Fruit fly (Drosophila melanogaster) whole organism, embryonic: ENCODE data around the gene CG13984.

Source experiments
- Adf1 ChIP-seq: fragments of 200-800 bp; sonication (Bioruptor generic); IDR thresholded peaks from 2 replicates; pipeline ENCODE4 v1.3.6; 2022; ENCODE audit warnings: missing biosample characterization, missing genetic modification characterization
- Blimp-1 ChIP-seq: fragments of 200-800 bp; sonication (Bioruptor generic); optimal IDR thresholded peaks from 3 replicates; lab custom pipeline; 2018; ENCODE audit warnings: missing biosample characterization, missing genetic modification characterization, mild to moderate bottlenecking, moderate library complexity, missing genetic modification reagents
- Bteb2 ChIP-seq: fragments of 200-800 bp; sonication (Bioruptor generic); optimal IDR thresholded peaks from 2 replicates; lab custom pipeline; 2016; ENCODE audit warnings: missing biosample characterization, missing genetic modification characterization
- CG11723 ChIP-seq: fragments of 200-800 bp; sonication (Bioruptor generic); optimal IDR thresholded peaks from 2 replicates; lab custom pipeline; 2017; ENCODE audit warnings: missing biosample characterization, mild to moderate bottlenecking, missing genetic modification characterization
- CG13624 ChIP-seq: fragments of 200-800 bp; sonication (Bioruptor generic); optimal IDR thresholded peaks from 2 replicates; lab custom pipeline; 2016; ENCODE audit warnings: missing biosample characterization, missing genetic modification characterization
- CG17612 ChIP-seq: fragments of 200-800 bp; sonication (Bioruptor generic); IDR thresholded peaks from 2 replicates; pipeline ENCODE4 v1.3.6; 2022; ENCODE audit warnings: missing biosample characterization, missing genetic modification characterization
- CG18011 ChIP-seq: fragments of 200-800 bp; sonication (Bioruptor generic); optimal IDR thresholded peaks from 2 replicates; lab custom pipeline; 2017; ENCODE audit warnings: missing biosample characterization, missing genetic modification characterization, mild to moderate bottlenecking, moderate library complexity, missing genotype
- CG18619 ChIP-seq: fragments of 200-800 bp; sonication (Bioruptor generic); optimal IDR thresholded peaks from 3 replicates; lab custom pipeline; 2017; ENCODE audit warnings: missing biosample characterization, mild to moderate bottlenecking, missing genetic modification characterization
- CG2875 ChIP-seq: fragments of 200-800 bp; sonication (Bioruptor generic); optimal IDR thresholded peaks from 2 replicates; lab custom pipeline; 2017; ENCODE audit warnings: missing biosample characterization, mild to moderate bottlenecking, missing genetic modification characterization, missing genetic modification reagents
- CG3065 ChIP-seq: fragments of 200-800 bp; sonication (Bioruptor generic); optimal IDR thresholded peaks from 2 replicates; lab custom pipeline; 2016; ENCODE audit warnings: missing biosample characterization, missing genetic modification characterization
- CG32532 ChIP-seq: fragments of 200-800 bp; sonication (Bioruptor generic); IDR thresholded peaks from 2 replicates; pipeline ENCODE4 v1.3.6; 2022; ENCODE audit warnings: missing biosample characterization, missing genetic modification characterization
- CG43689 ChIP-seq: fragments of 200-800 bp; sonication (Bioruptor generic); IDR thresholded peaks from 2 replicates; pipeline ENCODE4 v1.3.6; 2022; ENCODE audit warnings: missing biosample characterization, missing genetic modification characterization
- D ChIP-seq, 2 experiments: fragments of 200-800 bp in 1 of 2; fragments of >200 bp in 1 of 2; sonication (Bioruptor generic) in 1 of 2; optimal IDR thresholded peaks; 2 replicates in 1 of 2; 3 replicates in 1 of 2; lab custom pipeline; 2017; ENCODE audit warnings: mild to moderate bottlenecking in 1 of 2, missing biosample characterization in 1 of 2, missing genetic modification characterization in 1 of 2, missing genetic modification reagents in 1 of 2
- Eip74EF ChIP-seq, 2 experiments: fragments of 200-800 bp in 1 of 2; fragments of >200 bp in 1 of 2; sonication (Bioruptor generic) in 1 of 2; optimal IDR thresholded peaks; 2 replicates each; lab custom pipeline; 2017 to 2019; ENCODE audit warnings: missing biosample characterization in 2 of 2, missing genetic modification characterization in 2 of 2, mild to moderate bottlenecking in 1 of 2, moderate library complexity in 1 of 2
- Fer2 ChIP-seq: fragments of 200-800 bp; sonication (Bioruptor generic); optimal IDR thresholded peaks from 2 replicates; lab custom pipeline; 2018; ENCODE audit warnings: missing biosample characterization, mild to moderate bottlenecking, missing genetic modification characterization, moderate library complexity
- Hmr ChIP-seq: fragments of 200-800 bp; sonication (Bioruptor generic); optimal IDR thresholded peaks from 3 replicates; lab custom pipeline; 2017; ENCODE audit warnings: mild to moderate bottlenecking, missing biosample characterization, missing genetic modification reagents, missing genetic modification characterization
- Hr51 ChIP-seq, 2 experiments: fragments of 200-800 bp; sonication (Bioruptor generic); optimal IDR thresholded peaks; 2 replicates in 1 of 2; 3 replicates in 1 of 2; lab custom pipeline; 2016 to 2018; ENCODE audit warnings: missing biosample characterization in 2 of 2, missing genetic modification characterization in 2 of 2, mild to moderate bottlenecking in 1 of 2, moderate library complexity in 1 of 2
- Jarid2 ChIP-seq: fragments of 200-800 bp; sonication (Bioruptor generic); optimal IDR thresholded peaks from 3 replicates; lab custom pipeline; 2017; ENCODE audit warnings: mild to moderate bottlenecking, missing biosample characterization, missing genetic modification reagents, missing genetic modification characterization
- MBD-R2 ChIP-seq: fragments of 200-800 bp; sonication (Bioruptor generic); IDR thresholded peaks from 2 replicates; pipeline ENCODE4 v1.3.6; 2022; ENCODE audit warnings: missing biosample characterization, missing genetic modification characterization
- NK7.1 ChIP-seq: fragments of 200-800 bp; sonication (Bioruptor generic); optimal IDR thresholded peaks from 3 replicates; lab custom pipeline; 2016; ENCODE audit warnings: missing biosample characterization, missing genetic modification characterization
- Nf-YC ChIP-seq: fragments of 200-800 bp; optimal IDR thresholded peaks from 3 replicates; lab custom pipeline; 2019; ENCODE audit warnings: missing biosample characterization, mild to moderate bottlenecking, missing genetic modification characterization, moderate library complexity
- Rfx ChIP-seq: fragments of 200-800 bp; sonication (Bioruptor generic); IDR thresholded peaks from 2 replicates; pipeline ENCODE4 v1.3.6; 2022; ENCODE audit warnings: missing biosample characterization, missing genetic modification characterization
- Sox100B ChIP-seq: fragments of 200-800 bp; sonication (Bioruptor generic); optimal IDR thresholded peaks from 3 replicates; lab custom pipeline; 2018; ENCODE audit warnings: missing biosample characterization, mild to moderate bottlenecking, missing genetic modification characterization
- Spps ChIP-seq: fragments of 200-800 bp; sonication (Bioruptor generic); optimal IDR thresholded peaks from 2 replicates; lab custom pipeline; 2018; ENCODE audit warnings: missing biosample characterization, mild to moderate bottlenecking, missing genetic modification characterization
- Taf1 ChIP-seq: fragments of 200-800 bp; sonication (Bioruptor generic); IDR thresholded peaks from 2 replicates; pipeline ENCODE4 v1.3.6; 2022; ENCODE audit warnings: missing biosample characterization, missing genetic modification characterization
- Tbp ChIP-seq: fragments of >200 bp; optimal IDR thresholded peaks from 2 replicates; lab custom pipeline; 2018; ENCODE audit warnings: missing biosample characterization, missing genetic modification characterization
- abd-A ChIP-seq: fragments of 200-800 bp; sonication (Bioruptor generic); optimal IDR thresholded peaks from 3 replicates; lab custom pipeline; 2019; ENCODE audit warnings: missing biosample characterization, mild to moderate bottlenecking, missing genetic modification characterization, moderate library complexity
- bigmax ChIP-seq: fragments of 200-800 bp; sonication (Bioruptor generic); optimal IDR thresholded peaks from 2 replicates; lab custom pipeline; 2018; ENCODE audit warnings: missing biosample characterization, mild to moderate bottlenecking, missing genetic modification characterization
- crol ChIP-seq: fragments of 200-800 bp; sonication (Bioruptor generic); IDR thresholded peaks from 2 replicates; pipeline ENCODE4 v1.3.6; 2022; ENCODE audit warnings: missing biosample characterization, missing genetic modification characterization
- dimm ChIP-seq: fragments of 200-800 bp; sonication (Bioruptor generic); IDR thresholded peaks from 2 replicates; pipeline ENCODE4 v1.3.6; 2022; ENCODE audit warnings: missing biosample characterization, missing genetic modification characterization
- dysf ChIP-seq: fragments of 200-800 bp; sonication (Bioruptor generic); IDR thresholded peaks from 3 replicates; pipeline ENCODE4 v1.3.6; 2022; ENCODE audit warnings: missing biosample characterization, missing genetic modification characterization
- h ChIP-seq: fragments of >200 bp; optimal IDR thresholded peaks from 2 replicates; lab custom pipeline; 2017
- inv ChIP-seq: fragments of 200-800 bp; sonication (Bioruptor generic); IDR thresholded peaks from 2 replicates; pipeline ENCODE4 v1.3.6; 2022; ENCODE audit warnings: missing biosample characterization, missing genetic modification characterization; ENCODE audit not compliant: partially characterized antibody
- jing ChIP-seq: fragments of 200-800 bp; sonication (Bioruptor generic); optimal IDR thresholded peaks from 2 replicates; lab custom pipeline; 2018; ENCODE audit warnings: missing biosample characterization, mild to moderate bottlenecking, missing genetic modification characterization
- knrl ChIP-seq: fragments of 200-800 bp; sonication (Bioruptor generic); IDR thresholded peaks from 3 replicates; pipeline ENCODE4 v1.3.6; 2022; ENCODE audit warnings: missing biosample characterization, missing genetic modification characterization; ENCODE audit not compliant: partially characterized antibody
- lilli ChIP-seq: fragments of 200-800 bp; sonication (Bioruptor generic); optimal IDR thresholded peaks from 3 replicates; lab custom pipeline; 2016; ENCODE audit warnings: missing biosample characterization, missing genetic modification characterization
- nom ChIP-seq: fragments of 200-800 bp; sonication (Bioruptor generic); optimal IDR thresholded peaks from 2 replicates; lab custom pipeline; 2017; ENCODE audit warnings: missing biosample characterization, missing genetic modification characterization, mild to moderate bottlenecking, moderate library complexity, missing genetic modification reagents
- p53 ChIP-seq: fragments of 200-800 bp; sonication (Bioruptor generic); optimal IDR thresholded peaks from 2 replicates; lab custom pipeline; 2016; ENCODE audit warnings: missing biosample characterization, missing genetic modification characterization
- pan ChIP-seq, 4 experiments: fragments of >200 bp in 3 of 4; fragments of 200-800 bp in 1 of 4; sonication (Bioruptor generic) in 1 of 4; optimal IDR thresholded peaks in 3 of 4; IDR thresholded peaks in 1 of 4; 2 replicates each; pipeline versions ENCODE4 v1.3.6 to Lab custom; 2017 to 2022; ENCODE audit warnings: missing biosample characterization in 2 of 4, missing genetic modification characterization in 2 of 4, mixed read lengths in 1 of 4
- pb ChIP-seq: fragments of 200-800 bp; sonication (Bioruptor generic); optimal IDR thresholded peaks from 3 replicates; lab custom pipeline; 2016; ENCODE audit warnings: missing biosample characterization, missing genetic modification characterization
- pnt ChIP-seq: fragments of 200-800 bp; sonication (Bioruptor generic); optimal IDR thresholded peaks from 3 replicates; lab custom pipeline; 2016; ENCODE audit warnings: missing biosample characterization, missing genetic modification characterization
- run ChIP-seq: fragments of 200-800 bp; sonication (Bioruptor generic); optimal IDR thresholded peaks from 3 replicates; lab custom pipeline; 2018; ENCODE audit warnings: missing biosample characterization, mild to moderate bottlenecking, missing genetic modification characterization
- slou ChIP-seq: fragments of 200-800 bp; sonication (Bioruptor generic); optimal IDR thresholded peaks from 3 replicates; lab custom pipeline; 2016; ENCODE audit warnings: missing biosample characterization, missing genetic modification characterization
- stwl ChIP-seq: fragments of 200-800 bp; sonication (Bioruptor generic); optimal IDR thresholded peaks from 3 replicates; lab custom pipeline; 2018; ENCODE audit warnings: missing biosample characterization, mild to moderate bottlenecking, missing genetic modification characterization, moderate library complexity
- tin ChIP-seq: fragments of 200-800 bp; sonication (Bioruptor generic); optimal IDR thresholded peaks from 3 replicates; lab custom pipeline; 2016; ENCODE audit warnings: missing biosample characterization, missing genetic modification characterization
- wdn ChIP-seq: fragments of 200-800 bp; sonication (Bioruptor generic); IDR thresholded peaks from 2 replicates; pipeline ENCODE4 v1.3.6; 2022; ENCODE audit warnings: missing biosample characterization, missing genetic modification characterization
- wek ChIP-seq: fragments of 200-800 bp; sonication (Bioruptor generic); optimal IDR thresholded peaks from 3 replicates; lab custom pipeline; 2018; ENCODE audit warnings: missing biosample characterization, mild to moderate bottlenecking, missing genetic modification characterization, moderate library complexity
- zen2 ChIP-seq: fragments of 200-800 bp; sonication (Bioruptor generic); IDR thresholded peaks from 3 replicates; pipeline ENCODE4 v1.3.6; 2022; ENCODE audit warnings: missing biosample characterization, missing genetic modification characterization; ENCODE audit not compliant: partially characterized antibody

The CG13984 gene

DNA sequence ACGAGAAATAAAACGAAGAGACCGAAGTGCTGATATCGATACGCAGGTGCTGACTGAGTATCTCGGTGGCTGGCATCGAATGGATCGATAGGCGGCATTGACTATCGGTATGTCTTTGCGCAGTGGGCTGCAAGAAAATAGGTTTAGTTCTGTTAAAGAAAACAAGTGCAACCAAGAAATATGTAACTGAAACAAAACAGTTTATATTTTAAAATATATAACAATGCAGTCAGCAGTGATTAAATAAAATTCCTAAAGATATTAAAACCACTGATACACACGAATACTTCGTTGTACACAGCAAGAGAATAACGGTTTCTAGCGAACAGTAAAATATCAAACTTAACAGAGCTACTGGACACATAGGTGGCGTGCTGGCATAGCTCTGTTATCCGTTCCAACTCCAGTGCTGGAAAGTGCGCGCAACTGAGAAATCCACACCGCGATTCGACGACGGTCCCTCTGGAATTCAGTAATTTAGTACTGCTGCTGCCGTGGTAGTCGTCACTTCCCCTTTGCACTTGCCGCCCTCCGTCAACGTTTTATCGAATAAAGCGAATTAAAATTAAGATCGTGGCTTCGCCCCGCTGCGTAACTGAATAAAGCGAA, 29.9 kb downstream of the CG13984 start, which contains the start of the genes Pez and Cpr (continued):
- TF ChIP-seq Sox100B (GFP tag; lab: Kevin White, UChicago): no peak
- TF ChIP-seq Bteb2: peak; percentile 46
- peak; percentile 70; the same call in 1 of the 3 replicates for TF ChIP-seq zen2 (GFP tag; lab: Robert Waterston, UW)
- TF ChIP-seq abd-A (tag; lab: Kevin White, UChicago): no peak
- peak; percentile 36 for TF ChIP-seq CG13624 (GFP tag; lab: Kevin White, UChicago)
- TF ChIP-seq CG11723 (GFP tag; lab: Kevin White, UChicago): no peak
- TF ChIP-seq Fer2 (tag; lab: Kevin White, UChicago): no peak
- no peak for TF ChIP-seq D (optimal IDR thresholded peaks at IDR 0.05; lab: Kevin White, UChicago)
- no peak for TF ChIP-seq D (GFP tag; optimal IDR thresholded peaks at IDR 0.05; lab: Kevin White, UChicago)
- peak; percentile 86 for TF ChIP-seq Hmr (GFP tag; lab: Kevin White, UChicago)
- no peak for TF ChIP-seq NK7.1 (GFP tag; lab: Kevin White, UChicago)
- TF ChIP-seq crol (GFP tag; lab: Robert Waterston, UW): peak; percentile 76
- no peak for TF ChIP-seq CG17612
- TF ChIP-seq pan (optimal IDR thresholded peaks at IDR 0.05; lab: Kevin White, UChicago): no peak
- peak in 1 of 2 experiments; percentile 24 for TF ChIP-seq pan (GFP tag; optimal IDR thresholded peaks at IDR 0.05 in 1 of 2, IDR thresholded peaks at IDR 0.05 in 1 of 2)
- peak; percentile 45 for TF ChIP-seq tin (GFP tag; lab: Kevin White, UChicago)
- TF ChIP-seq h: no peak
- TF ChIP-seq CG18619: peak; percentile 45
- TF ChIP-seq bigmax (GFP tag; lab: Kevin White, UChicago): peak; percentile 5
- peak; percentile 27; the same call in 1 of the 2 replicates for TF ChIP-seq wdn (GFP tag; lab: Robert Waterston, UW)
- peak; percentile 48; the same call in 1 of the 3 replicates for TF ChIP-seq dysf (GFP tag; lab: Robert Waterston, UW)
- no peak for TF ChIP-seq nom (GFP tag; lab: Kevin White, UChicago)
- TF ChIP-seq stwl (tag; lab: Kevin White, UChicago): peak; percentile 59
- TF ChIP-seq CG2875 (GFP tag; lab: Kevin White, UChicago): no peak
- TF ChIP-seq CG3065 (GFP tag; lab: Kevin White, UChicago): no peak
- peak; percentile 68 for TF ChIP-seq inv (GFP tag; lab: Robert Waterston, UW)
- TF ChIP-seq slou (GFP tag; lab: Kevin White, UChicago): no peak
- no peak for TF ChIP-seq Blimp-1 (GFP tag; lab: Kevin White, UChicago)
- peak; percentile 39 for TF ChIP-seq lilli (GFP tag; lab: Kevin White, UChicago)
- TF ChIP-seq Taf1 (GFP tag; lab: Robert Waterston, UW): peak; percentile 9; the same call in 1 of the 2 replicates
- TF ChIP-seq Eip74EF (GFP tag; optimal IDR thresholded peaks at IDR 0.05; lab: Kevin White, UChicago): no peak
- TF ChIP-seq CG32532: peak; percentile 53
- peak; percentile 76; the same call in 2 of the 3 replicates for TF ChIP-seq knrl (GFP tag; lab: Robert Waterston, UW)
- TF ChIP-seq Adf1 (GFP tag; lab: Robert Waterston, UW): peak; percentile 15; the same call in 1 of the 2 replicates
- no peak for TF ChIP-seq jing (GFP tag; lab: Kevin White, UChicago)
- no peak for TF ChIP-seq pnt (GFP tag; lab: Kevin White, UChicago)
- no peak for TF ChIP-seq Spps (tag; lab: Kevin White, UChicago)
- TF ChIP-seq Jarid2 (GFP tag; lab: Kevin White, UChicago): peak; percentile 79
- peak; percentile 76 for TF ChIP-seq Rfx (GFP tag; lab: Robert Waterston, UW)
- TF ChIP-seq pb (GFP tag; lab: Kevin White, UChicago): no peak
- TF ChIP-seq Nf-YC: peak; percentile 10
- TF ChIP-seq Tbp (GFP tag; lab: Kevin White, UChicago): no peak
- TF ChIP-seq wek (GFP tag; lab: Kevin White, UChicago): no peak
- no peak for TF ChIP-seq CG18011 (GFP tag; lab: Kevin White, UChicago)
- TF ChIP-seq p53 (GFP tag; lab: Kevin White, UChicago): no peak
- no peak for TF ChIP-seq run (tag; lab: Kevin White, UChicago)
- TF ChIP-seq MBD-R2 (GFP tag; lab: Robert Waterston, UW): peak; percentile 35; the same call in 1 of the 2 replicates
- no peak for TF ChIP-seq CG43689 (GFP tag; lab: Robert Waterston, UW)
- no peak for TF ChIP-seq dimm (GFP tag; lab: Robert Waterston, UW)
- TF ChIP-seq Hr51 (GFP tag; optimal IDR thresholded peaks at IDR 0.05; lab: Kevin White, UChicago): no peak
